Fruit fly (Drosophila melanogaster): Measurements from ENCODE around the gene Hsp22.

Hsp22 gene

DNA sequence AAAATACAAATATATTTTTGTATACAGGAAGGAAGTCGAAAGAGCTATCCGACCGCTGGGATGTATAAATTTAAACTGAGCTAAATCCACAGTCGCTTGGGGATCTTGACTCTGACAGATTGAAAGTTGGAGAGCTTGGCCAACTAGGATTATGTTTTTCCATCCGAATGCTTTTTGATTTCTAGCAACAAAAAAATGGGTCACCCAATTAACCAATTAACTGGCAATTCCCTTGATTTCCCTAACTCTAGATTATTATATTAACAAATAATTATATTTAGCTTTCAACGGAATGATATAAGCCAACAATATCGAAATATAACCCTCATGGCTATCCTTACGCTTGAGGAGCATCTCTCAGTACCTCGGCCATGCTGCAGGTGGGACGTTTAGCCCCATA lies 44.6 kb downstream of the Hsp22 start, which contains the start of gene CG3982:
Gene CG3982 (minus strand): TSS at position 101 of the 400 bp plus-strand sequence.
- no peak for TF ChIP-seq rn (GFP tag; IDR thresholded peaks at IDR 0.05)
- TF ChIP-seq Snoo (tag; optimal IDR thresholded peaks at IDR 0.05): no peak
- TF ChIP-seq D1 (tag; optimal IDR thresholded peaks at IDR 0.05): no peak
- TF ChIP-seq EcR (GFP tag; optimal IDR thresholded peaks at IDR 0.05): no peak
- no peak for TF ChIP-seq CG34367 (tag; optimal IDR thresholded peaks at IDR 0.05)
- TF ChIP-seq Ets98B (GFP tag; IDR thresholded peaks at IDR 0.05): no peak
- TF ChIP-seq CG17806 (tag; optimal IDR thresholded peaks at IDR 0.05): no peak
- TF ChIP-seq CG4496 (GFP tag; IDR thresholded peaks at IDR 0.05): no peak
- TF ChIP-seq CG13204 (GFP tag; optimal IDR thresholded peaks at IDR 0.05): no peak
- TF ChIP-seq CG8159 (tag; optimal IDR thresholded peaks at IDR 0.05): no peak
- no peak for TF ChIP-seq CG15710 (tag; optimal IDR thresholded peaks at IDR 0.05)
- TF ChIP-seq CG8301 (tag; optimal IDR thresholded peaks at IDR 0.05): no peak
- TF ChIP-seq fd96Ca (GFP tag; IDR thresholded peaks at IDR 0.05): no peak
- TF ChIP-seq CG9948 (tag; optimal IDR thresholded peaks at IDR 0.05): no peak
- TF ChIP-seq CG32121 (GFP tag; IDR thresholded peaks at IDR 0.05): no peak
- TF ChIP-seq gl (tag; optimal IDR thresholded peaks at IDR 0.05): no peak
- TF ChIP-seq Pif1A (GFP tag; optimal IDR thresholded peaks at IDR 0.05): no peak
- TF ChIP-seq CG10348 (GFP tag; IDR thresholded peaks at IDR 0.05): no peak
- TF ChIP-seq CG12605 (GFP tag; IDR thresholded peaks at IDR 0.05): no peak

dm6 chr3L:9419328-9419727 lies 46.6 kb downstream of the Hsp22 start:
- TF ChIP-seq CG8301 (tag; optimal IDR thresholded peaks at IDR 0.05): peak; percentile 53
- TF ChIP-seq CG10348 (GFP tag; IDR thresholded peaks at IDR 0.05): no peak
- TF ChIP-seq rn (GFP tag; IDR thresholded peaks at IDR 0.05): peak; percentile 60
- no peak for TF ChIP-seq D1 (tag; optimal IDR thresholded peaks at IDR 0.05)
- TF ChIP-seq CG8159 (tag; optimal IDR thresholded peaks at IDR 0.05): peak; percentile 47
- TF ChIP-seq CG12605 (GFP tag; IDR thresholded peaks at IDR 0.05): peak; percentile 62
- TF ChIP-seq CG32121 (GFP tag; IDR thresholded peaks at IDR 0.05): peak; percentile 90
- peak; percentile 45 for TF ChIP-seq CG9948 (tag; optimal IDR thresholded peaks at IDR 0.05)
- peak; percentile 36 for TF ChIP-seq CG14655 (GFP tag; optimal IDR thresholded peaks at IDR 0.05)
- peak; percentile 85 for TF ChIP-seq Ets98B (GFP tag; IDR thresholded peaks at IDR 0.05)
- no peak for TF ChIP-seq CG13204 (GFP tag; optimal IDR thresholded peaks at IDR 0.05)
- TF ChIP-seq Snoo (tag; optimal IDR thresholded peaks at IDR 0.05): peak; percentile 21
- TF ChIP-seq fd96Ca (GFP tag; IDR thresholded peaks at IDR 0.05): peak; percentile 89
- peak; percentile 61 for TF ChIP-seq Pif1A (GFP tag; optimal IDR thresholded peaks at IDR 0.05)
- TF ChIP-seq Pif1B (GFP tag; optimal IDR thresholded peaks at IDR 0.05): peak; percentile 5
- peak; percentile 21 for TF ChIP-seq CG34367 (tag; optimal IDR thresholded peaks at IDR 0.05)
- TF ChIP-seq CG17806 (tag; optimal IDR thresholded peaks at IDR 0.05): peak; percentile 64
- no peak for TF ChIP-seq gl (tag; optimal IDR thresholded peaks at IDR 0.05)
- peak; percentile 85 for TF ChIP-seq CG4496 (GFP tag; IDR thresholded peaks at IDR 0.05)
- TF ChIP-seq EcR (GFP tag; optimal IDR thresholded peaks at IDR 0.05): no peak
- TF ChIP-seq CG15710 (tag; optimal IDR thresholded peaks at IDR 0.05): peak; percentile 40

DNA sequence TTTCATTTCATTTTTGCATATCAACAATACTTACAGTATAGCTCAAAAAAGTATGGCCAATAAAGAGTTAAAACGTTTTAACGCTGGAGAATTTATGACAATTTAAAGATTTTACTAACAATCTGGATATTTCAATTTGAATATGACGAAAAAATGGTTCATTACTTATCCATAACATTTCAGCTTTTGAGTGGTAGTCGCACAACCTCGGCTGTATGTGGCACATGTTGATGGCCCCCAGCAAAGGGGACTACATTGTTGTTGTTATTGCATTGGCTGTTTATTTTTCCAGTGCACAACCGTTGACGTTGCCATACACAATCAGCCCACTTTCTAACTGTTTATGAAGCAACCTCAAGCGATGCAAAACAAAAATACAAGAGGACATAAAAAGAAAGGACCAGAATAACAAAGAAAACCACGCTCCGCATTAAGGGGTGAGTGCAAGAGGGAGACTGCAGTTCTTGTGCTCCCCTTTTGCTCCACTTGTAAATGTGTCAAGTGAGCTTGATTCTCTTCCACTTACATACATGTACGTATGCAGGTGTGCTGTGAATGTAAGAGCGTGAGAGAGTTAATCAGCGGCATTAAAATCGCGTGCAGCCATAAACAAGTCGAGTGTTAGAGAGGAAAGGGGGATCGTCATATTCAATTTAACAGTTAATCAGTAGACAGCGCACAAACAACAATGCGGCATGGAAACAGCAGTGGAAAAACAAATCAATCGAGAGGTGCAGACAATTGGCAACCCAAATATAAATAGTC lies 47.5 kb downstream of the Hsp22 start:
- TF ChIP-seq CG8159 (tag; optimal IDR thresholded peaks at IDR 0.05): peak; percentile 97
- TF ChIP-seq CG14655 (GFP tag; optimal IDR thresholded peaks at IDR 0.05): peak; percentile 92
- TF ChIP-seq gl (tag; optimal IDR thresholded peaks at IDR 0.05): peak; percentile 91
- peak; percentile 91 for TF ChIP-seq EcR (GFP tag; optimal IDR thresholded peaks at IDR 0.05)
- peak; percentile 95 for TF ChIP-seq CG17806 (tag; optimal IDR thresholded peaks at IDR 0.05)
- TF ChIP-seq rn (GFP tag; IDR thresholded peaks at IDR 0.05): peak; percentile 74
- TF ChIP-seq Snoo (tag; optimal IDR thresholded peaks at IDR 0.05): peak; percentile 94
- peak; percentile 93 for TF ChIP-seq CG12605 (GFP tag; IDR thresholded peaks at IDR 0.05)
- peak; percentile 94 for TF ChIP-seq Pif1A (GFP tag; optimal IDR thresholded peaks at IDR 0.05)
- peak; percentile 96 for TF ChIP-seq Pif1B (GFP tag; optimal IDR thresholded peaks at IDR 0.05)
- peak; percentile 86 for TF ChIP-seq CG13204 (GFP tag; optimal IDR thresholded peaks at IDR 0.05)
- peak; percentile 96 for TF ChIP-seq Ets98B (GFP tag; IDR thresholded peaks at IDR 0.05)
- peak; percentile 95 for TF ChIP-seq CG34367 (tag; optimal IDR thresholded peaks at IDR 0.05)
- peak; percentile 93 for TF ChIP-seq CG8301 (tag; optimal IDR thresholded peaks at IDR 0.05)
- TF ChIP-seq fd96Ca (GFP tag; IDR thresholded peaks at IDR 0.05): peak; percentile 92
- peak; percentile 80 for TF ChIP-seq CG10348 (GFP tag; IDR thresholded peaks at IDR 0.05)
- peak; percentile 93 for TF ChIP-seq CG9948 (tag; optimal IDR thresholded peaks at IDR 0.05)
- TF ChIP-seq CG32121 (GFP tag; IDR thresholded peaks at IDR 0.05): peak; percentile 96
- peak; percentile 97 for TF ChIP-seq CG15710 (tag; optimal IDR thresholded peaks at IDR 0.05)
- peak; percentile 95 for TF ChIP-seq CG4496 (GFP tag; IDR thresholded peaks at IDR 0.05)
- TF ChIP-seq D1 (tag; optimal IDR thresholded peaks at IDR 0.05): peak; percentile 96

dm6 chr3L:9420819-9421130 lies 48.0 kb downstream of the Hsp22 start:
- TF ChIP-seq CG32121 (GFP tag; IDR thresholded peaks at IDR 0.05): no peak
- TF ChIP-seq rn (GFP tag; IDR thresholded peaks at IDR 0.05): no peak
- TF ChIP-seq CG9948 (tag; optimal IDR thresholded peaks at IDR 0.05): no peak
- no peak for TF ChIP-seq fd96Ca (GFP tag; IDR thresholded peaks at IDR 0.05)
- TF ChIP-seq CG13204 (GFP tag; optimal IDR thresholded peaks at IDR 0.05): no peak
- TF ChIP-seq Pif1B (GFP tag; optimal IDR thresholded peaks at IDR 0.05): no peak
- no peak for TF ChIP-seq CG12605 (GFP tag; IDR thresholded peaks at IDR 0.05)
- TF ChIP-seq CG10348 (GFP tag; IDR thresholded peaks at IDR 0.05): no peak
- no peak for TF ChIP-seq CG17806 (tag; optimal IDR thresholded peaks at IDR 0.05)
- TF ChIP-seq CG14655 (GFP tag; optimal IDR thresholded peaks at IDR 0.05): no peak
- TF ChIP-seq Ets98B (GFP tag; IDR thresholded peaks at IDR 0.05): no peak

DNA sequence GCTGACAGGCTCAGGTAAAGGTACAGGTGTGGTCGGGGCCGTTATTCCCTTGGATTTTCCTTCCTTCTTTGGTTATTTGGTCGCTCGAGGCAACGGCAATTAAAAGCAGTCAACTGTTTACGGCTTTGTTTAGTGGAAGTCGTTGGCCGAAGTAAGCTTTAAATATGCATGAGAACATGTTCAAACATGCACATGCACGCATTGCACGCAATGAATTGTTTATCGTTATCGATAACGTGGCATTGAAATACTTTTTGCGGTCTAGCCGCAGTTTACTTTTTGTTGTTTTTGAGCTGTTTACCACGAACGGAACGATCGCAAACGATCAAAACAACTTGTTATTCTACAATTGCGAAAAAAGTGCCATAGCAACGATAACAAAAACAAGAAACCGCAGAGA lies 48.9 kb downstream of the Hsp22 start:
- no peak for TF ChIP-seq CG13204 (GFP tag; optimal IDR thresholded peaks at IDR 0.05)
- TF ChIP-seq CG4496 (GFP tag; IDR thresholded peaks at IDR 0.05): peak; percentile 6; the same call in 1 of the 3 replicates
- no peak for TF ChIP-seq D1 (tag; optimal IDR thresholded peaks at IDR 0.05)
- no peak for TF ChIP-seq CG8301 (tag; optimal IDR thresholded peaks at IDR 0.05)
- no peak for TF ChIP-seq Snoo (tag; optimal IDR thresholded peaks at IDR 0.05)
- TF ChIP-seq CG9948 (tag; optimal IDR thresholded peaks at IDR 0.05): no peak
- no peak for TF ChIP-seq CG34367 (tag; optimal IDR thresholded peaks at IDR 0.05)
- TF ChIP-seq CG10348 (GFP tag; IDR thresholded peaks at IDR 0.05): no peak
- TF ChIP-seq CG14655 (GFP tag; optimal IDR thresholded peaks at IDR 0.05): no peak
- no peak for TF ChIP-seq rn (GFP tag; IDR thresholded peaks at IDR 0.05)
- TF ChIP-seq EcR (GFP tag; optimal IDR thresholded peaks at IDR 0.05): peak; percentile 15
- TF ChIP-seq CG12605 (GFP tag; IDR thresholded peaks at IDR 0.05): no peak

Measured in whole organism, pupa.